Fruit fly (Drosophila melanogaster) whole organism, embryonic: ENCODE results near the gene Nsf2.
A peak's percentile ranks its signal among the peaks of the same experiment; 100 is the strongest.

Source experiments
- Asciz ChIP-seq: fragments of 200-800 bp; sonication (Bioruptor generic); optimal IDR thresholded peaks from 2 replicates; lab custom pipeline; 2017; ENCODE audit warnings: missing biosample characterization, mild to moderate bottlenecking, missing genetic modification characterization, missing genetic modification reagents
- BEAF-32 ChIP-seq: fragments of 200-800 bp; sonication (Bioruptor generic); optimal IDR thresholded peaks from 3 replicates; lab custom pipeline; 2017; ENCODE audit warnings: missing biosample characterization, missing genetic modification characterization, mild to moderate bottlenecking, moderate library complexity, missing genetic modification reagents
- Blimp-1 ChIP-seq: fragments of 200-800 bp; sonication (Bioruptor generic); optimal IDR thresholded peaks from 3 replicates; lab custom pipeline; 2018; ENCODE audit warnings: missing biosample characterization, missing genetic modification characterization, mild to moderate bottlenecking, moderate library complexity, missing genetic modification reagents
- CG10274 ChIP-seq: fragments of 200-800 bp; sonication (Bioruptor generic); optimal IDR thresholded peaks from 3 replicates; lab custom pipeline; 2017; ENCODE audit warnings: missing biosample characterization, mild to moderate bottlenecking, missing genetic modification characterization
- CG10543 ChIP-seq: fragments of 200-800 bp; sonication (Bioruptor generic); optimal IDR thresholded peaks from 3 replicates; lab custom pipeline; 2017; ENCODE audit warnings: missing biosample characterization, mild to moderate bottlenecking, missing genetic modification characterization, moderate library complexity
- CG11696 ChIP-seq: fragments of 200-800 bp; sonication (Bioruptor generic); IDR thresholded peaks from 2 replicates; pipeline ENCODE4 v1.3.6; 2022; ENCODE audit warnings: missing biosample characterization, missing genetic modification characterization
- CG13123 ChIP-seq: fragments of 200-800 bp; sonication (Bioruptor generic); optimal IDR thresholded peaks from 2 replicates; lab custom pipeline; 2016; ENCODE audit warnings: missing biosample characterization, missing genetic modification characterization
- CG15011 ChIP-seq: fragments of 200-800 bp; sonication (Bioruptor generic); optimal IDR thresholded peaks from 3 replicates; lab custom pipeline; 2018; ENCODE audit warnings: missing biosample characterization, mild to moderate bottlenecking, missing genetic modification characterization
- CG16813 ChIP-seq: fragments of 200-800 bp; sonication (Bioruptor generic); IDR thresholded peaks from 3 replicates; pipeline ENCODE4 v1.3.6; 2022; ENCODE audit warnings: missing biosample characterization, missing genetic modification characterization; ENCODE audit not compliant: partially characterized antibody
- CG1792 ChIP-seq: fragments of 200-800 bp; sonication (Bioruptor generic); optimal IDR thresholded peaks from 2 replicates; lab custom pipeline; 2016; ENCODE audit warnings: missing biosample characterization, missing genetic modification characterization
- CG18262 ChIP-seq: fragments of 200-800 bp; optimal IDR thresholded peaks from 3 replicates; lab custom pipeline; 2019; ENCODE audit warnings: missing biosample characterization, mild to moderate bottlenecking, missing genetic modification characterization, moderate library complexity
- CG2199 ChIP-seq: fragments of 200-800 bp; sonication (Bioruptor generic); IDR thresholded peaks from 3 replicates; pipeline ENCODE4 v1.3.6; 2022; ENCODE audit warnings: missing biosample characterization, missing genetic modification characterization
- CG2678 ChIP-seq: fragments of 200-800 bp; sonication (Bioruptor generic); optimal IDR thresholded peaks from 3 replicates; lab custom pipeline; 2019; ENCODE audit warnings: missing biosample characterization, mild to moderate bottlenecking, missing genetic modification characterization, moderate library complexity
- CG30020 ChIP-seq: fragments of 200-800 bp; optimal IDR thresholded peaks from 2 replicates; lab custom pipeline; 2019; ENCODE audit warnings: missing biosample characterization, mild to moderate bottlenecking, missing genetic modification characterization, moderate library complexity
- CG30403 ChIP-seq: fragments of 200-800 bp; sonication (Bioruptor generic); optimal IDR thresholded peaks from 3 replicates; lab custom pipeline; 2016; ENCODE audit warnings: missing biosample characterization, missing genetic modification characterization
- CG31441 ChIP-seq: fragments of 200-800 bp; sonication (Bioruptor generic); IDR thresholded peaks from 2 replicates; pipeline ENCODE4 v1.3.6; 2022; ENCODE audit warnings: missing biosample characterization, missing genetic modification characterization
- CG33213 ChIP-seq: fragments of 200-800 bp; sonication (Bioruptor generic); optimal IDR thresholded peaks from 3 replicates; lab custom pipeline; 2016; ENCODE audit warnings: missing biosample characterization, missing genetic modification characterization
- CG4617 ChIP-seq: fragments of 200-800 bp; sonication (Bioruptor generic); optimal IDR thresholded peaks from 3 replicates; lab custom pipeline; 2016; ENCODE audit warnings: missing biosample characterization, missing genetic modification characterization, borderline replicate concordance
- CG6272 ChIP-seq: fragments of 200-800 bp; sonication (Bioruptor generic); IDR thresholded peaks from 2 replicates; pipeline ENCODE4 v1.3.6; 2022; ENCODE audit warnings: missing biosample characterization, missing genetic modification characterization
- CG9609 ChIP-seq: fragments of 200-800 bp; sonication (Bioruptor generic); optimal IDR thresholded peaks from 3 replicates; lab custom pipeline; 2016; ENCODE audit warnings: missing biosample characterization, missing genetic modification characterization
- CG9727 ChIP-seq: fragments of 200-800 bp; sonication (Bioruptor generic); optimal IDR thresholded peaks from 3 replicates; lab custom pipeline; 2017; ENCODE audit warnings: missing biosample characterization, mild to moderate bottlenecking, missing genetic modification characterization
- CrebB ChIP-seq: fragments of 200-800 bp; sonication (Bioruptor generic); optimal IDR thresholded peaks from 3 replicates; lab custom pipeline; 2018; ENCODE audit warnings: missing biosample characterization, mild to moderate bottlenecking, missing genetic modification characterization
- Dref ChIP-seq: fragments of 200-800 bp; sonication (Bioruptor generic); IDR thresholded peaks from 2 replicates; pipeline ENCODE4 v1.3.6; 2022; ENCODE audit warnings: missing biosample characterization, missing genetic modification characterization
- E2f1 ChIP-seq: fragments of 200-800 bp; sonication (Bioruptor generic); IDR thresholded peaks from 2 replicates; pipeline ENCODE4 v1.3.6; 2022; ENCODE audit warnings: missing biosample characterization, missing genetic modification characterization
- HLH4C ChIP-seq: fragments of 200-800 bp; sonication (Bioruptor generic); IDR thresholded peaks from 3 replicates; pipeline ENCODE4 v1.3.6; 2022; ENCODE audit warnings: missing biosample characterization, missing genetic modification characterization; ENCODE audit not compliant: partially characterized antibody
- Hr3 ChIP-seq: fragments of 200-800 bp; sonication (Bioruptor generic); optimal IDR thresholded peaks from 3 replicates; lab custom pipeline; 2016; ENCODE audit warnings: missing biosample characterization, missing genetic modification characterization
- MBD-R2 ChIP-seq: fragments of 200-800 bp; sonication (Bioruptor generic); IDR thresholded peaks from 2 replicates; pipeline ENCODE4 v1.3.6; 2022; ENCODE audit warnings: missing biosample characterization, missing genetic modification characterization
- Oli ChIP-seq: fragments of 200-800 bp; sonication (Bioruptor generic); optimal IDR thresholded peaks from 2 replicates; lab custom pipeline; 2018; ENCODE audit warnings: missing biosample characterization, mild to moderate bottlenecking, missing genetic modification characterization, moderate library complexity
- Sin3A ChIP-seq: fragments of >200 bp; optimal IDR thresholded peaks from 2 replicates; lab custom pipeline; 2018
- Ssrp ChIP-seq: fragments of 200-800 bp; sonication (Bioruptor generic); optimal IDR thresholded peaks from 2 replicates; lab custom pipeline; 2018; ENCODE audit warnings: missing biosample characterization, mild to moderate bottlenecking, missing genetic modification characterization, moderate library complexity
- ab ChIP-seq: fragments of 200-800 bp; sonication (Bioruptor generic); optimal IDR thresholded peaks from 2 replicates; lab custom pipeline; 2016; ENCODE audit warnings: missing biosample characterization, missing genetic modification characterization
- aop ChIP-seq: fragments of 200-800 bp; sonication (Bioruptor generic); IDR thresholded peaks from 2 replicates; pipeline ENCODE4 v1.3.6; 2022; ENCODE audit warnings: missing biosample characterization, missing genetic modification characterization
- cato ChIP-seq: fragments of 200-800 bp; sonication (Bioruptor generic); optimal IDR thresholded peaks from 2 replicates; lab custom pipeline; 2016; ENCODE audit warnings: missing biosample characterization, missing genetic modification characterization, borderline replicate concordance
- croc ChIP-seq: fragments of 200-800 bp; sonication (Bioruptor generic); conservative IDR thresholded peaks from 3 replicates; pipeline ENCODE4 v1.3.6; 2022; ENCODE audit warnings: missing biosample characterization, missing genetic modification characterization
- ems ChIP-seq: fragments of 200-800 bp; sonication (Bioruptor generic); optimal IDR thresholded peaks from 3 replicates; lab custom pipeline; 2016; ENCODE audit warnings: missing biosample characterization, missing genetic modification characterization
- gsb-n ChIP-seq: fragments of 200-800 bp; sonication (Bioruptor generic); optimal IDR thresholded peaks from 3 replicates; lab custom pipeline; 2018; ENCODE audit warnings: missing biosample characterization, mild to moderate bottlenecking, missing genetic modification characterization
- klu ChIP-seq: fragments of 200-800 bp; sonication (Bioruptor generic); IDR thresholded peaks from 2 replicates; pipeline ENCODE4 v1.3.6; 2022; ENCODE audit warnings: missing biosample characterization, missing genetic modification characterization
- lov ChIP-seq, 2 experiments: fragments of 200-800 bp in 1 of 2; fragments of >200 bp in 1 of 2; sonication (Bioruptor generic) in 1 of 2; IDR thresholded peaks in 1 of 2; optimal IDR thresholded peaks in 1 of 2; 2 replicates in 1 of 2; 3 replicates in 1 of 2; pipeline versions ENCODE4 v1.3.6 to Lab custom; 2017 to 2022; ENCODE audit warnings: missing biosample characterization in 1 of 2, missing genetic modification characterization in 1 of 2
- luna ChIP-seq: fragments of 200-800 bp; sonication (Bioruptor generic); optimal IDR thresholded peaks from 2 replicates; lab custom pipeline; 2016; ENCODE audit warnings: missing biosample characterization, missing genetic modification characterization
- nom ChIP-seq: fragments of 200-800 bp; sonication (Bioruptor generic); optimal IDR thresholded peaks from 2 replicates; lab custom pipeline; 2017; ENCODE audit warnings: missing biosample characterization, missing genetic modification characterization, mild to moderate bottlenecking, moderate library complexity, missing genetic modification reagents
- p53 ChIP-seq: fragments of 200-800 bp; sonication (Bioruptor generic); optimal IDR thresholded peaks from 2 replicates; lab custom pipeline; 2016; ENCODE audit warnings: missing biosample characterization, missing genetic modification characterization
- pb ChIP-seq: fragments of 200-800 bp; sonication (Bioruptor generic); optimal IDR thresholded peaks from 3 replicates; lab custom pipeline; 2016; ENCODE audit warnings: missing biosample characterization, missing genetic modification characterization
- psq ChIP-seq: fragments of 200-800 bp; sonication (Bioruptor generic); optimal IDR thresholded peaks from 2 replicates; lab custom pipeline; 2017; ENCODE audit warnings: missing biosample characterization, missing genetic modification characterization
- sc ChIP-seq, 3 experiments: fragments of >200 bp in 2 of 3; fragments of 200-800 bp in 1 of 3; sonication (Bioruptor generic) in 1 of 3; optimal IDR thresholded peaks; 2 replicates in 2 of 3; 3 replicates in 1 of 3; lab custom pipeline; 2017; ENCODE audit warnings: mild to moderate bottlenecking in 1 of 3, missing biosample characterization in 1 of 3, missing genetic modification characterization in 1 of 3, missing genetic modification reagents in 1 of 3
- sqz ChIP-seq: fragments of 200-800 bp; sonication (Bioruptor generic); optimal IDR thresholded peaks from 3 replicates; lab custom pipeline; 2018; ENCODE audit warnings: missing biosample characterization, mild to moderate bottlenecking, missing genetic modification characterization
- tup ChIP-seq: fragments of 200-800 bp; sonication (Bioruptor generic); optimal IDR thresholded peaks from 2 replicates; lab custom pipeline; 2016; ENCODE audit warnings: missing biosample characterization, mild to moderate bottlenecking, missing genetic modification characterization, moderate library complexity
- usp ChIP-seq: fragments of >200 bp; optimal IDR thresholded peaks from 2 replicates; lab custom pipeline; 2017; ENCODE audit warnings: missing biosample characterization, missing genetic modification characterization
- zfh2 ChIP-seq: fragments of 200-800 bp; sonication (Bioruptor generic); optimal IDR thresholded peaks from 2 replicates; lab custom pipeline; 2016; ENCODE audit warnings: missing biosample characterization, missing genetic modification characterization

The Nsf2 gene

DNA sequence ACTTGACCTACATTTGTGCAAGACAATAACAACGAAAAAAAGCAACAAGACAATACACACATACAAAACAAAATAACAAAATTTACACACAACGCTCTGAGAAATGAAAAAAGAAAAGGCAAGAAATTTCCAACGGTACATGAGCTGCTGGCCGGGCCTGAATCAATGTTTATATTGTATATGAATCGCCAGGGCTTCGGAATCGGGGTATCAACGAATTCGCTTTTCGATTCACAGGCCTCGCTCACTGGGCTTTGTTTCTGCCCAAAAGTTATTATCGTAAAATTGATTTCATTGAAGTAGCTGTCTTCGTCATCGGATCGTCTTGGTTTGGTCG, 21.4 kb downstream of the Nsf2 start (continued):
- peak; percentile 22 for TF ChIP-seq sqz (GFP tag; lab: Kevin White, UChicago)
- no peak for TF ChIP-seq CG6272 (GFP tag; lab: Robert Waterston, UW)
- TF ChIP-seq CG30020 (tag; lab: Kevin White, UChicago): no peak
- no peak for TF ChIP-seq CG16813 (GFP tag; lab: Robert Waterston, UW)
- no peak for TF ChIP-seq CG33213 (GFP tag; lab: Kevin White, UChicago)
- peak; percentile 65 for TF ChIP-seq nom (GFP tag; lab: Kevin White, UChicago)
- TF ChIP-seq cato (GFP tag; lab: Kevin White, UChicago): no peak
- TF ChIP-seq CG2199 (GFP tag; lab: Robert Waterston, UW): peak; percentile 53; the same call in 1 of the 3 replicates
- TF ChIP-seq luna: no peak
- no peak for TF ChIP-seq CG9609 (GFP tag; lab: Kevin White, UChicago)
- TF ChIP-seq aop: no peak
- TF ChIP-seq Blimp-1 (GFP tag; lab: Kevin White, UChicago): peak; percentile 10

DNA sequence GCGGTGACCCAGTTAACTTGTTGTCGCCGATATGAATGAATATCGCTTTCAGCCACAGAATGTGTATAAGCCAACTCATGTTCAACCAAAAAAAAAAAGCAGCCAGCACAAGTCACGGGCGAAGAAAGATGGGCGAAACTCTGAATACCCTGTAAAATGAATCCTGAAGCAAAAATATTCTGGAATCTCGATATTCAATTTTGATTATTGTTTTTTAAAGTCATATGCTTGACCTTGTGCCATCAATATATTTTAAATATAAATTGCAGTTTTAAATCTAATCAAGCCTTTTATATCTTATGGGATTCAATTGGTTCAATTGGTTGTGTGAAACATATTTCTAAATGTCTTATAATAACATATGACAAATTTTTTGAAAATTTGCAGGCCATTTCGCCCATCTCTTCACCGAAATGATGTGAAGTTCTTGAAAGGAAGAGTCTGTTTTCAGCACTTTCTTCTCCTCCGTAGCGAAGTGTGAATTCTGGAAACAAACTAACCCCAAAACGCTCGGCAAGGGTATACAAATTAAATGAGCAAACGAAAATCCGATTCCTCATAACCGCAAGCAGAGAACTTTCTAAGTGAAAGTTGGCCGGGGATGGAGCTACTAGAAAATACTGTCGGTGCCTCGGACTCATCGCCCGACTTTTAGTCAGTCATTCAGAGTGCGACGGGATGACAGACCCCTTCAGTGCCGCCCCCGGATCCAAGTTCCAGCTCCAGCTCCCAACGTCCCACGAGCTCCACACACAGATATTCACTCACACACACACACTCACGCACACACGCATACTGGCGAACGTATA, 22.0 kb downstream of the Nsf2 start:
- TF ChIP-seq p53 (no peak), Dref (GFP tag; lab: Robert Waterston, UW) (no peak), CG31441 (GFP tag; lab: Robert Waterston, UW) (peak; percentile 42; the same call in 1 of the 2 replicates), klu (no peak), CG30403 (GFP tag; lab: Kevin White, UChicago) (peak; percentile 12), E2f1 (no peak), sc (optimal IDR thresholded peaks at IDR 0.05; lab: Kevin White, UChicago) (no peak), sc (GFP tag; optimal IDR thresholded peaks at IDR 0.05; lab: Kevin White, UChicago) (peak; percentile 22), CG4617 (GFP tag; lab: Kevin White, UChicago) (no peak), CG13123 (no peak), lov (optimal IDR thresholded peaks at IDR 0.05; lab: Kevin White, UChicago) (no peak), lov (GFP tag; IDR thresholded peaks at IDR 0.05; lab: Robert Waterston, UW) (no peak), HLH4C (no peak), CrebB (tag; lab: Kevin White, UChicago) (no peak), zfh2 (no peak), usp (GFP tag; lab: Kevin White, UChicago) (no peak), Oli (tag; lab: Kevin White, UChicago) (peak; percentile 15), croc (GFP tag; lab: Robert Waterston, UW) (no peak), psq (GFP tag; lab: Kevin White, UChicago) (no peak), ab (no peak), CG1792 (GFP tag; lab: Kevin White, UChicago) (no peak), Sin3A (no peak), Ssrp (tag; lab: Kevin White, UChicago) (peak; percentile 23), CG9727 (GFP tag; lab: Kevin White, UChicago) (no peak), CG2678 (tag; lab: Kevin White, UChicago) (no peak), Hr3 (no peak), sqz (GFP tag; lab: Kevin White, UChicago) (no peak), CG18262 (tag; lab: Kevin White, UChicago) (peak; percentile 1), BEAF-32 (GFP tag; lab: Kevin White, UChicago) (no peak), tup (GFP tag; lab: Kevin White, UChicago) (no peak), gsb-n (tag; lab: Kevin White, UChicago) (no peak), pb (GFP tag; lab: Kevin White, UChicago) (no peak), Asciz (GFP tag; lab: Kevin White, UChicago) (no peak), CG11696 (GFP tag; lab: Robert Waterston, UW) (no peak), MBD-R2 (no peak), CG10543 (GFP tag; lab: Kevin White, UChicago) (no peak), ems (GFP tag; lab: Kevin White, UChicago) (no peak), CG10274 (GFP tag; lab: Kevin White, UChicago) (no peak), CG15011 (GFP tag; lab: Kevin White, UChicago) (no peak)
